Worm (Caenorhabditis elegans): ENCODE data around the gene smg-6.

The smg-6 gene

DNA sequence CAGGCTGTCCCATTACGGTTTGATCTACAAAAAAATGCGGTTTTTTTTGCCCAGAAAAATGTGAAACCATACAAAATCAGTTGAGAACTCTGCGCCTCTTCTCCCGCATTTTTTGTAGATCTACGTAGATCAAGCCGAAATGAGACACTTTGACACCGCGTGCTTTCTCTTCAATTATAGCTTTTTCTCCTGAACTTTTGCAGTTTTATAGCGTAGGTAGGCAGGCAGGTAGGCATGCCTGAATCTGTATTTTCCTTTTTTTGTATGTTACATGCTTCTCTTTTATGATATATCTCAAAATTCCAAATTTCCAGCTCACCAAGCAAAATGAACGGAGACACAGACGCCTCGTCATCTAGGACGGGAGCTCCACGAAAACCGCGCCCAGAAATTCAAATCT is at the start of gene smg-6:
smg-6 (plus strand) TSS at position 301 of the 400 bp plus-strand sequence.
- no peak for TF ChIP-seq ztf-28 (GFP tag; IDR thresholded peaks at IDR 0.05)
- TF ChIP-seq cebp-1 (GFP tag; IDR thresholded peaks at IDR 0.05), result no peak
- TF ChIP-seq cebp-1 (tag; optimal IDR thresholded peaks at IDR 0.05), result no peak
- TF ChIP-seq ztf-6 (GFP tag; IDR thresholded peaks at IDR 0.05), result no peak
- no peak for TF ChIP-seq attf-3 (GFP tag; conservative IDR thresholded peaks at IDR 0.05)
- no peak for TF ChIP-seq C06A6.2 (GFP tag; conservative IDR thresholded peaks at IDR 0.05)
- TF ChIP-seq ceh-40 (GFP tag; IDR thresholded peaks at IDR 0.05), result no peak
- no peak for TF ChIP-seq lin-40 (tag; optimal IDR thresholded peaks at IDR 0.05)
- no peak for TF ChIP-seq B0019.2 (GFP tag; conservative IDR thresholded peaks at IDR 0.05)
- TF ChIP-seq B0336.3 (GFP tag; IDR thresholded peaks at IDR 0.05), result no peak
- TF ChIP-seq die-1 (tag; optimal IDR thresholded peaks at IDR 0.05), result no peak
- no peak for TF ChIP-seq unc-62 (GFP tag; optimal IDR thresholded peaks at IDR 0.05)
- no peak for TF ChIP-seq lag-1 (GFP tag; IDR thresholded peaks at IDR 0.05)
- TF ChIP-seq Y67H2A.10 (GFP tag; conservative IDR thresholded peaks at IDR 0.05), result no peak
- TF ChIP-seq ets-4 (GFP tag; optimal IDR thresholded peaks at IDR 0.05), result no peak
- TF ChIP-seq madf-6 (GFP tag; IDR thresholded peaks at IDR 0.05), result no peak
- no peak for TF ChIP-seq zim-3 (tag; optimal IDR thresholded peaks at IDR 0.05)
- TF ChIP-seq T07F8.4 (tag; optimal IDR thresholded peaks at IDR 0.05), result no peak
- no peak for TF ChIP-seq aptf-2 (GFP tag; conservative IDR thresholded peaks at IDR 0.05)
- no peak for TF ChIP-seq mes-4 (tag; optimal IDR thresholded peaks at IDR 0.05)

- TF ChIP-seq madf-8 (GFP tag; conservative IDR thresholded peaks at IDR 0.05), result no peak
- no peak for TF ChIP-seq Y95B8A.8 (GFP tag; IDR thresholded peaks at IDR 0.05)
- peak; percentile 90 for TF ChIP-seq egrh-3 (GFP tag; IDR thresholded peaks at IDR 0.05)
- no peak for TF ChIP-seq ekl-4 (GFP tag; IDR thresholded peaks at IDR 0.05)
- no peak for TF ChIP-seq snpc-4 (GFP tag; optimal IDR thresholded peaks at IDR 0.05)
- no peak for TF ChIP-seq snpc-4 (tag; optimal IDR thresholded peaks at IDR 0.05)
- no peak for TF ChIP-seq F49E8.2 (tag; optimal IDR thresholded peaks at IDR 0.05; ENCODE audit: insufficient read depth)
- TF ChIP-seq attf-6 (GFP tag; IDR thresholded peaks at IDR 0.05), result no peak
- TF ChIP-seq rec-8 (tag; optimal IDR thresholded peaks at IDR 0.05), result no peak
- no peak for TF ChIP-seq lin-40 (tag; optimal IDR thresholded peaks at IDR 0.05)
- no peak for TF ChIP-seq madf-3 (GFP tag; IDR thresholded peaks at IDR 0.05)
- no peak for TF ChIP-seq C06A6.2 (GFP tag; conservative IDR thresholded peaks at IDR 0.05)
- no peak for TF ChIP-seq hrde-1 (tag; optimal IDR thresholded peaks at IDR 0.05; ENCODE audit: borderline replicate concordance)
- no peak for TF ChIP-seq nfya-1 (tag; optimal IDR thresholded peaks at IDR 0.05; ENCODE audit: borderline replicate concordance, insufficient read depth)
- TF ChIP-seq gei-17 (GFP tag; optimal IDR thresholded peaks at IDR 0.05), result no peak
- TF ChIP-seq F37B4.10 (GFP tag; IDR thresholded peaks at IDR 0.05), result 0 out of 2 replicates have a peak, but pooled peaks have one; percentile 57
- TF ChIP-seq hlh-12 (tag; optimal IDR thresholded peaks at IDR 0.05), result no peak
- TF ChIP-seq lsl-1 (GFP tag; optimal IDR thresholded peaks at IDR 0.05), result no peak
- TF ChIP-seq Y53G8AR.9 (GFP tag; conservative IDR thresholded peaks at IDR 0.05), result no peak
- TF ChIP-seq bed-2 (GFP tag; IDR thresholded peaks at IDR 0.05), result no peak
- TF ChIP-seq zim-3 (tag; optimal IDR thresholded peaks at IDR 0.05), result peak; percentile 61
- 0 out of 2 replicates have a peak, but pooled peaks have one; percentile 23 for TF ChIP-seq dox-1 (GFP tag; IDR thresholded peaks at IDR 0.05)
- TF ChIP-seq tlf-1 (GFP tag; optimal IDR thresholded peaks at IDR 0.05), result no peak
- peak; percentile 93 for TF ChIP-seq zfh-2 (GFP tag; conservative IDR thresholded peaks at IDR 0.05)
- no peak for TF ChIP-seq nhr-179 (tag; optimal IDR thresholded peaks at IDR 0.05)
- TF ChIP-seq unc-130 (GFP tag; optimal IDR thresholded peaks at IDR 0.05), result no peak
- TF ChIP-seq chd-7 (tag; optimal IDR thresholded peaks at IDR 0.05), result no peak
- TF ChIP-seq ceh-79 (tag; optimal IDR thresholded peaks at IDR 0.05), result peak; percentile 2
- TF ChIP-seq Y53F4B.3 (GFP tag; IDR thresholded peaks at IDR 0.05), result no peak
- TF ChIP-seq mcd-1 (GFP tag; IDR thresholded peaks at IDR 0.05), result 0 out of 2 replicates have a peak, but pooled peaks have one; percentile 8
- TF ChIP-seq nhr-80 (tag; optimal IDR thresholded peaks at IDR 0.05), result no peak
Measured at ce11 chrIII:2424783-2425329, 48.8 kb upstream of the smg-6 start.

Data from whole organism, young adult.